Worm (Caenorhabditis elegans) whole organism, L4 larva: ENCODE results near the gene Y67D8C.6.

Source experiments
- T26A8.4 ChIP-seq: fragments of 200-800 bp; sonication (Bioruptor generic); IDR thresholded peaks from 2 replicates; pipeline ENCODE4 v1.3.6; 2022; ENCODE audit warnings: missing genetic modification characterization, missing compliant biosample characterization
- Y5F2A.4 ChIP-seq: fragments of 200-800 bp; sonication (Bioruptor generic); optimal IDR thresholded peaks from 2 replicates; lab custom pipeline; 2018; ENCODE audit warnings: mild to moderate bottlenecking, missing genetic modification characterization, missing compliant biosample characterization
- aha-1 ChIP-seq: fragments of 150-350 bp; peaks from one replicate; lab custom pipeline; 2014; ENCODE audit warnings: missing biosample characterization, missing genetic modification characterization
- aly-2 ChIP-seq: sonication (generic microtip); optimal IDR thresholded peaks from 2 replicates; lab custom pipeline; 2018; ENCODE audit warnings: missing biosample characterization, missing genetic modification characterization
- arid-1 ChIP-seq: fragments of 200-800 bp; sonication (Bioruptor generic); conservative IDR thresholded peaks from 2 replicates; pipeline ENCODE4 v1.3.6; 2022; ENCODE audit warnings: missing genetic modification reagents, missing genetic modification characterization, missing compliant biosample characterization
- ceh-32 ChIP-seq: sonication (generic microtip); optimal IDR thresholded peaks from 2 replicates; lab custom pipeline; 2016; ENCODE audit warnings: mild to moderate bottlenecking, missing genetic modification characterization, missing compliant biosample characterization; ENCODE audit not compliant: poor library complexity
- ceh-44 ChIP-seq: fragments of 200-800 bp; sonication (Bioruptor generic); IDR thresholded peaks from 2 replicates; pipeline ENCODE4 v1.3.6; 2022; ENCODE audit warnings: missing genetic modification reagents, missing genetic modification characterization, missing compliant biosample characterization
- ceh-82 ChIP-seq: sonication (generic microtip); optimal IDR thresholded peaks from 2 replicates; lab custom pipeline; 2017; ENCODE audit warnings: missing biosample characterization, missing genetic modification characterization
- daf-12 ChIP-seq: fragments of 150-350 bp; optimal IDR thresholded peaks from 2 replicates; lab custom pipeline; 2014; ENCODE audit warnings: missing biosample characterization, missing genetic modification reagents, missing genetic modification characterization
- daf-16 ChIP-seq, 3 experiments: sonication (generic microtip); optimal IDR thresholded peaks; 2 replicates each; lab custom pipeline; 2016 to 2017; ENCODE audit warnings: missing genetic modification characterization in 3 of 3, missing genetic modification reagents in 3 of 3, mild to moderate bottlenecking in 2 of 3, missing compliant biosample characterization in 2 of 3, missing biosample characterization in 1 of 3, moderate library complexity in 1 of 3
- dve-1 ChIP-seq: sonication (generic microtip); optimal IDR thresholded peaks from 2 replicates; lab custom pipeline; 2017; ENCODE audit warnings: antibody characterized with exemption, mild to moderate bottlenecking, missing genetic modification characterization, missing compliant biosample characterization; ENCODE audit not compliant: insufficient read depth
- egl-27 ChIP-seq: sonication (generic microtip); optimal IDR thresholded peaks from 3 replicates; lab custom pipeline; 2017; ENCODE audit warnings: missing biosample characterization, missing genetic modification reagents, missing genetic modification characterization
- egl-43 ChIP-seq: fragments of 200-800 bp; sonication (Bioruptor generic); IDR thresholded peaks from 2 replicates; pipeline ENCODE4 v1.3.6; 2022; ENCODE audit warnings: missing genetic modification reagents, missing genetic modification characterization, missing compliant biosample characterization
- gei-8 ChIP-seq: fragments of 200-800 bp; sonication (Bioruptor generic); optimal IDR thresholded peaks from 2 replicates; lab custom pipeline; 2018; ENCODE audit warnings: mild to moderate bottlenecking, missing genetic modification characterization, missing compliant biosample characterization
- hif-1 ChIP-seq, 2 experiments: sonication (generic microtip); optimal IDR thresholded peaks; 2 replicates each; lab custom pipeline; 2016 to 2017; ENCODE audit warnings: missing compliant biosample characterization in 2 of 2, missing genetic modification characterization in 2 of 2, missing genetic modification reagents in 2 of 2, missing genotype in 2 of 2, mild to moderate bottlenecking in 1 of 2
- hlh-11 ChIP-seq: fragments of 200-800 bp; sonication (Bioruptor generic); optimal IDR thresholded peaks from 2 replicates; lab custom pipeline; 2018; ENCODE audit warnings: mild to moderate bottlenecking, missing genetic modification characterization, missing compliant biosample characterization
- hlh-30 ChIP-seq: sonication (generic microtip); optimal IDR thresholded peaks from 2 replicates; lab custom pipeline; 2017; ENCODE audit warnings: antibody characterized with exemption, mild to moderate bottlenecking, missing genetic modification characterization, missing compliant biosample characterization; ENCODE audit not compliant: insufficient read depth
- lin-13 ChIP-seq: fragments of 150-350 bp; optimal IDR thresholded peaks from 2 replicates; lab custom pipeline; 2014; ENCODE audit warnings: missing biosample characterization, missing genetic modification reagents, missing genetic modification characterization
- lin-15B ChIP-seq: fragments of 150-350 bp; sonication (generic microtip); optimal IDR thresholded peaks from 3 replicates; lab custom pipeline; 2014; ENCODE audit warnings: missing biosample characterization, missing genetic modification characterization
- lin-38 ChIP-seq: fragments of 200-800 bp; sonication (Bioruptor generic); IDR thresholded peaks from 2 replicates; pipeline ENCODE4 v1.3.6; 2022; ENCODE audit warnings: missing genetic modification reagents, missing genetic modification characterization, missing compliant biosample characterization
- lsy-2 ChIP-seq, 2 experiments: fragments of 150-350 bp in 1 of 2; sonication (generic microtip) in 1 of 2; optimal IDR thresholded peaks; 2 replicates each; lab custom pipeline; 2014 to 2017; ENCODE audit warnings: missing biosample characterization in 2 of 2, missing genetic modification characterization in 2 of 2
- madf-5 ChIP-seq, 2 experiments: fragments of 200-800 bp; sonication (Bioruptor generic); IDR thresholded peaks; 2 replicates each; pipeline ENCODE4 v1.3.6; 2022; ENCODE audit warnings: missing compliant biosample characterization in 2 of 2, missing genetic modification characterization in 2 of 2
- mep-1 ChIP-seq: fragments of 150-350 bp; sonication (generic microtip); optimal IDR thresholded peaks from 3 replicates; lab custom pipeline; 2014; ENCODE audit warnings: missing biosample characterization, missing genetic modification characterization
- nhr-111 ChIP-seq: fragments of 200-800 bp; sonication (Bioruptor generic); optimal IDR thresholded peaks from 2 replicates; lab custom pipeline; 2018; ENCODE audit warnings: mild to moderate bottlenecking, missing genetic modification characterization, missing compliant biosample characterization
- nhr-28 ChIP-seq: fragments of 150-350 bp; optimal IDR thresholded peaks from 2 replicates; lab custom pipeline; 2014; ENCODE audit warnings: missing biosample characterization, missing genetic modification characterization
- nhr-41 ChIP-seq: fragments of 200-800 bp; sonication (Bioruptor generic); IDR thresholded peaks from 2 replicates; pipeline ENCODE4 v1.3.6; 2022; ENCODE audit warnings: missing genetic modification reagents, missing genetic modification characterization, missing compliant biosample characterization
- nhr-42 ChIP-seq: fragments of 200-800 bp; sonication (Bioruptor generic); IDR thresholded peaks from 2 replicates; pipeline ENCODE4 v1.3.6; 2022; ENCODE audit warnings: missing genetic modification characterization, missing compliant biosample characterization
- nhr-76 ChIP-seq: fragments of 150-350 bp; optimal IDR thresholded peaks from 2 replicates; lab custom pipeline; 2014; ENCODE audit warnings: missing biosample characterization, missing genetic modification characterization
- pha-4 ChIP-seq, 2 experiments: fragments of 150-350 bp in 1 of 2; fragments of 200-800 bp in 1 of 2; sonication (Bioruptor generic) in 1 of 2; IDR thresholded peaks in 1 of 2; optimal IDR thresholded peaks in 1 of 2; 2 replicates each; pipeline versions ENCODE4 v1.3.6 to Lab custom; 2014 to 2022; ENCODE audit warnings: missing genetic modification characterization in 2 of 2, missing genetic modification reagents in 2 of 2, missing biosample characterization in 1 of 2, missing compliant biosample characterization in 1 of 2
- saeg-2 ChIP-seq: fragments of 200-800 bp; sonication (Bioruptor generic); IDR thresholded peaks from 2 replicates; pipeline ENCODE4 v1.3.6; 2022; ENCODE audit warnings: missing genetic modification reagents, missing genetic modification characterization, missing compliant biosample characterization
- sdz-12 ChIP-seq: fragments of 200-800 bp; sonication (Bioruptor generic); optimal IDR thresholded peaks from 2 replicates; lab custom pipeline; 2018; ENCODE audit warnings: mild to moderate bottlenecking, missing genetic modification characterization, missing compliant biosample characterization
- set-16 ChIP-seq: fragments of 200-800 bp; sonication (Bioruptor generic); IDR thresholded peaks from 2 replicates; pipeline ENCODE4 v1.3.6; 2022; ENCODE audit warnings: missing genetic modification reagents, missing genetic modification characterization, missing compliant biosample characterization
- snpc-1.2 ChIP-seq: fragments of 200-800 bp; sonication (Bioruptor generic); IDR thresholded peaks from 2 replicates; pipeline ENCODE4 v1.3.6; 2022; ENCODE audit warnings: missing genetic modification reagents, missing genetic modification characterization, missing compliant biosample characterization
- tag-97 ChIP-seq: fragments of 200-800 bp; sonication (Bioruptor generic); IDR thresholded peaks from 2 replicates; pipeline ENCODE4 v1.3.6; 2022; ENCODE audit warnings: missing genetic modification characterization, missing compliant biosample characterization
- unc-62 ChIP-seq, 3 experiments: fragments of 150-350 bp in 1 of 3; sonication (generic microtip); optimal IDR thresholded peaks in 2 of 3; peaks in 1 of 3; 1 replicate in 1 of 3; 2 replicates in 2 of 3; lab custom pipeline; 2014 to 2017; ENCODE audit warnings: missing biosample characterization in 3 of 3, missing genetic modification characterization in 3 of 3, missing genetic modification reagents in 3 of 3, missing genotype in 1 of 3
- zip-11 ChIP-seq: fragments of 200-800 bp; sonication (Bioruptor generic); IDR thresholded peaks from 2 replicates; pipeline ENCODE4 v1.3.6; 2022; ENCODE audit warnings: missing genetic modification characterization, missing compliant biosample characterization
- ztf-11 ChIP-seq: fragments of 150-350 bp; optimal IDR thresholded peaks from 2 replicates; lab custom pipeline; 2014; ENCODE audit warnings: missing biosample characterization, missing genetic modification characterization

The Y67D8C.6 gene

DNA sequence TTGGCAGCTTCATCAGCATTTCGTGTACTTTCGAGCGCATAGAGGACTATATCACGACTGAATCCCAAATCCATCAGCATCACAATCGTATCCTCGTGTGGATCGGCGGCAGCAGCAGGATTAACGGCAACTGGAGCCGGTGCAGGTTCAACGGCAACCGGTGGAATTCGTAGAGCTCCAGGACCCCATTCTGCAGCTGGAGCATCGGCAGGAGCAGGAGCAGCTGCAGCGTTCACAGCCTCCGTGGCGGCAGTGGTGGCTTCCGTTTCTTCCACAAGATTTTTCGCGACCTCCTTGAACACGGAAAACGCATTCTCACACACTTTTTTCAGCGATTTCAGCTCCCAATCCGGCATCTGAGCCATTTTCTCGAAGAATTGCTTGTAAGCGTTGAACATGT is 19.0 kb downstream of the Y67D8C.6 start:
- peak; percentile 90 for TF ChIP-seq set-16 (GFP tag; lab: Robert Waterston, UW)
- TF ChIP-seq daf-16 (GFP tag; optimal IDR thresholded peaks at IDR 0.05; lab: Kevin White, UChicago): no peak
- TF ChIP-seq daf-16 (tag; optimal IDR thresholded peaks at IDR 0.05; lab: Kevin White, UChicago): no peak
- TF ChIP-seq pha-4 (GFP tag; IDR thresholded peaks at IDR 0.05; lab: Robert Waterston, UW): 0 out of 2 replicates have a peak, but pooled peaks have one; percentile 47
- TF ChIP-seq pha-4 (tag; optimal IDR thresholded peaks at IDR 0.05; lab: Kevin White, UChicago): no peak
- peak; percentile 46 for TF ChIP-seq aha-1 (tag; lab: Kevin White, UChicago)

- TF ChIP-seq set-16 (GFP tag; lab: Robert Waterston, UW) (peak; percentile 90), sdz-12 (GFP tag; lab: Kevin White, UChicago) (no peak)
These were observed 24.4 kb downstream of the Y67D8C.6 start for ce11 chrIV:3038740-3039139.

ce11 chrIV:3037932-3038331 is 25.3 kb downstream of the Y67D8C.6 start:
- no peak for TF ChIP-seq ztf-11 (tag; lab: Kevin White, UChicago)
- no peak for TF ChIP-seq ceh-32 (tag; lab: Kevin White, UChicago)
- peak; percentile 84 for TF ChIP-seq set-16 (GFP tag; lab: Robert Waterston, UW)
- TF ChIP-seq daf-12 (tag; lab: Kevin White, UChicago): no peak

DNA sequence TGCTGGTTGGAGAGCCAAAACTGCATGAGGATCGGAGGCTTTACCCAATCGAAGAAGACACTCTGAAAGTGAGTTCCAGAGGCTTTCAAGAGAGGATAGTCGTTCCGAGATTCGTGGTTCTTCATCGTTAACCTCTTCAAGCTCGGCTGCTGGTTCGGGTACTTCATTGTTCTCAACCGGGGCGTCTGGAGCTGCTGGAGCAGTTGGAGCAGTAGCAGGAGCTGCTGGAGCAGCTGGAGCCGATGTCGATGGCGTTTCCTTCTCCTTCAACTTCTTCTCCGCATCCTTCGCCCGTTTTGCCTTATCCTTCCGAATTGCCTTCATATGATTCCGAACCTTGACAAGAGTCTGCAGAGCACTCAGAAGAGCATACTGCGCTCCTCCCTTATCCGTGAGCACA is 27.8 kb downstream of the Y67D8C.6 start:
- peak in 1 of 2 experiments; percentile 79 for TF ChIP-seq unc-62 (GFP tag; optimal IDR thresholded peaks at IDR 0.05 in 1 of 2; lab: Kevin White, UChicago)
- TF ChIP-seq unc-62 (tag; optimal IDR thresholded peaks at IDR 0.05; lab: Kevin White, UChicago): no peak
- peak; percentile 69 for TF ChIP-seq set-16 (GFP tag; lab: Robert Waterston, UW)
- no peak for TF ChIP-seq snpc-1.2 (GFP tag; lab: Robert Waterston, UW)
- TF ChIP-seq, all 104 proteins: peak for 2

DNA sequence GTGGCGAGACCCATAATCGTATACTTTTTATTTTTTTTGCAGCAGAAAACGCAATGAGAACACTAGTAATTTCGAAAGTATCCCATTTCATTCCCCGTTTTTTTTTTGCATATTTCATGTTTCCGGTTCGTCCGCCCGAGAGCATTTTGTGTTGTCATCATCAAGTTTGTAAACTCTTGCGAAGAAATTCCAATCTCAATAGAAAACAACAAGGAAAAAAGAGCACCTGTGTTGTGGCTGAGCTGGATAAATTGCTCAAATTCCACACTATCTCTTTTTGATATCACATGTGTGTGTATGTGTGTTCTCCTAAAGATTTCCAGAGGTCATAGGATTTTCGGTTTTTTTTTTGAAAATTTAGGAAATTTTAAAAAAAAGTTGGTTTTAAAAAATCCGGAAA is 31.2 kb downstream of the Y67D8C.6 start:
- TF ChIP-seq nhr-42 (GFP tag; lab: Robert Waterston, UW) (no peak), T26A8.4 (GFP tag; lab: Robert Waterston, UW) (0 out of 2 replicates have a peak, but pooled peaks have one; percentile 35), lsy-2 (tag; optimal IDR thresholded peaks at IDR 0.05; lab: Kevin White, UChicago) (peak in 1 of 2 experiments; percentile 5), aly-2 (tag; lab: Kevin White, UChicago) (no peak), arid-1 (GFP tag; lab: Robert Waterston, UW) (0 out of 2 replicates have a peak, but pooled peaks have one; percentile 38), lin-38 (GFP tag; lab: Robert Waterston, UW) (peak; percentile 38; the same call in 1 of the 2 replicates), daf-16 (GFP tag; optimal IDR thresholded peaks at IDR 0.05; lab: Kevin White, UChicago) (peak in 1 of 2 experiments; percentile 25), daf-16 (tag; optimal IDR thresholded peaks at IDR 0.05; lab: Kevin White, UChicago) (no peak), nhr-76 (no peak), ceh-82 (tag; lab: Kevin White, UChicago) (no peak), ceh-32 (tag; lab: Kevin White, UChicago) (no peak), lin-15B (tag; lab: Kevin White, UChicago) (no peak), tag-97 (no peak), Y5F2A.4 (GFP tag; lab: Kevin White, UChicago) (no peak), madf-5 (GFP tag; IDR thresholded peaks at IDR 0.05; lab: Robert Waterston, UW) (no peak), hlh-30 (tag; lab: Kevin White, UChicago) (no peak), hif-1 (tag; optimal IDR thresholded peaks at IDR 0.05; lab: Kevin White, UChicago) (peak in 1 of 2 experiments; percentile 36), mep-1 (tag; lab: Kevin White, UChicago) (no peak)

DNA sequence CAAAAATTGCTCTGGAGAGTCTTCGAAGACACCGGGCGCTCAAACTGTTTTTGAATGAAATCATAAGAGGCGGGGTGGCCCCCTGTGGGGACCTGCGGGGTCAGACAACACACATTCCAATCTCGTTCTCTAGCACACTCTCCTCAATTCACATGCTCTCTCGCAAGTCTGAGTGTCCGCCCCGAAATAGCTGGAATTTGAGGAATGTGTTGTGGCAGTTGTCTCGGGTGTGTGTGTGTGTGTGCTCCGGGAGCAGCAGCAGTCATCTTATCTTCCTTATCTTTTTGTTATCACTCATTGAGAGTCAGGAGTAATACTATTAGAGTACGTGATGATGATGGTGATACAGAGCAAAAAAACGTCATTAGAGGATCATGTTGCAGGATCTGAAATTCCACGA is 33.3 kb downstream of the Y67D8C.6 start:
- TF ChIP-seq nhr-111 (GFP tag; lab: Kevin White, UChicago) (no peak), dve-1 (no peak), lin-13 (GFP tag; lab: Kevin White, UChicago) (no peak), ceh-44 (GFP tag; lab: Robert Waterston, UW) (no peak), lin-15B (tag; lab: Kevin White, UChicago) (no peak), hlh-30 (tag; lab: Kevin White, UChicago) (peak; percentile 60), arid-1 (GFP tag; lab: Robert Waterston, UW) (no peak), nhr-41 (GFP tag; lab: Robert Waterston, UW) (no peak), egl-27 (tag; lab: Kevin White, UChicago) (no peak), aha-1 (tag; lab: Kevin White, UChicago) (peak; percentile 62), nhr-28 (tag; lab: Kevin White, UChicago) (peak; percentile 48), saeg-2 (no peak), set-16 (GFP tag; lab: Robert Waterston, UW) (peak; percentile 22; the same call in 1 of the 2 replicates), nhr-42 (GFP tag; lab: Robert Waterston, UW) (no peak), egl-43 (GFP tag; lab: Robert Waterston, UW) (0 out of 2 replicates have a peak, but pooled peaks have one; percentile 31), gei-8 (no peak), hlh-11 (tag; lab: Kevin White, UChicago) (peak; percentile 67), madf-5 (GFP tag; IDR thresholded peaks at IDR 0.05; lab: Robert Waterston, UW) (no peak), zip-11 (0 out of 2 replicates have a peak, but pooled peaks have one; percentile 4)
